Worm (Caenorhabditis elegans) whole organism, L1 larva: ENCODE data around the gene ech-5.

ENCODE experiments used
- C34B4.2 ChIP-seq: sonication (generic microtip); optimal IDR thresholded peaks from 2 replicates; lab custom pipeline; 2017; ENCODE audit warnings: mild to moderate bottlenecking, missing genetic modification characterization, missing compliant biosample characterization
- F16B12.6 ChIP-seq: fragments of 150-350 bp; optimal IDR thresholded peaks from 2 replicates; lab custom pipeline; 2014; ENCODE audit warnings: missing biosample characterization, missing genetic modification characterization
- aha-1 ChIP-seq: fragments of 150-350 bp; optimal IDR thresholded peaks from 2 replicates; lab custom pipeline; 2014; ENCODE audit warnings: missing biosample characterization, missing genetic modification characterization
- alr-1 ChIP-seq: fragments of 200-800 bp; sonication (Bioruptor generic); optimal IDR thresholded peaks from 2 replicates; lab custom pipeline; 2018; ENCODE audit warnings: borderline replicate concordance, mild to moderate bottlenecking, missing genetic modification characterization, missing compliant biosample characterization
- ceh-63 ChIP-seq: fragments of 200-800 bp; sonication (Bioruptor generic); optimal IDR thresholded peaks from 2 replicates; lab custom pipeline; 2018; ENCODE audit warnings: mild to moderate bottlenecking, missing genetic modification characterization, missing compliant biosample characterization
- ceh-82 ChIP-seq, 3 experiments: fragments of 150-350 bp in 1 of 3; sonication (generic microtip) in 2 of 3; optimal IDR thresholded peaks; 2 replicates each; lab custom pipeline; 2014 to 2017; ENCODE audit warnings: missing biosample characterization in 3 of 3, missing genetic modification characterization in 3 of 3
- ceh-90 ChIP-seq: sonication (generic microtip); optimal IDR thresholded peaks from 2 replicates; lab custom pipeline; 2016; ENCODE audit warnings: missing genetic modification characterization, missing compliant biosample characterization
- dsc-1 ChIP-seq: sonication (generic microtip); optimal IDR thresholded peaks from 2 replicates; lab custom pipeline; 2016; ENCODE audit warnings: mild to moderate bottlenecking, missing genetic modification characterization, missing compliant biosample characterization
- efl-1 ChIP-seq, 4 experiments: fragments of 150-350 bp; optimal IDR thresholded peaks in 3 of 4; peaks in 1 of 4; 1 replicate in 1 of 4; 2 replicates in 3 of 4; lab custom pipeline; 2014; ENCODE audit warnings: missing biosample characterization in 2 of 4, missing genetic modification characterization in 2 of 4, missing genetic modification reagents in 2 of 4
- efl-3 ChIP-seq: fragments of 200-800 bp; sonication (Bioruptor generic); optimal IDR thresholded peaks from 2 replicates; lab custom pipeline; 2018; ENCODE audit warnings: mild to moderate bottlenecking, missing genetic modification characterization, missing compliant biosample characterization
- egl-13 ChIP-seq: sonication (generic microtip); optimal IDR thresholded peaks from 2 replicates; lab custom pipeline; 2016; ENCODE audit warnings: missing genotype, missing genetic modification reagents, missing genetic modification characterization, missing compliant biosample characterization
- egl-27 ChIP-seq, 2 experiments: fragments of 150-350 bp in 1 of 2; sonication (generic microtip); optimal IDR thresholded peaks; 3 replicates each; lab custom pipeline; 2017 to 2018; ENCODE audit warnings: missing biosample characterization in 2 of 2, missing genetic modification characterization in 2 of 2, missing genetic modification reagents in 2 of 2
- fos-1 ChIP-seq: fragments of 150-350 bp; optimal IDR thresholded peaks from 2 replicates; lab custom pipeline; 2014; ENCODE audit warnings: missing biosample characterization, missing genetic modification characterization
- hlh-17 ChIP-seq: fragments of 200-800 bp; sonication (Bioruptor generic); optimal IDR thresholded peaks from 2 replicates; lab custom pipeline; 2018; ENCODE audit warnings: missing genetic modification characterization, mild to moderate bottlenecking, missing compliant biosample characterization, moderate library complexity, borderline replicate concordance
- hpl-2 ChIP-seq: fragments of 150-350 bp; optimal IDR thresholded peaks from 2 replicates; lab custom pipeline; 2014; ENCODE audit warnings: missing biosample characterization, missing genetic modification reagents, missing genetic modification characterization
- irx-1 ChIP-seq: sonication (generic microtip); optimal IDR thresholded peaks from 2 replicates; lab custom pipeline; 2016; ENCODE audit warnings: missing genetic modification characterization, missing compliant biosample characterization
- isw-1 ChIP-seq: fragments of 200-800 bp; sonication (Bioruptor generic); IDR thresholded peaks from 2 replicates; pipeline ENCODE4 v1.3.6; 2022; ENCODE audit warnings: missing genetic modification characterization, missing compliant biosample characterization
- jun-1 ChIP-seq: fragments of 150-350 bp; optimal IDR thresholded peaks from 2 replicates; lab custom pipeline; 2014; ENCODE audit warnings: missing biosample characterization, missing genetic modification reagents, missing genetic modification characterization
- mef-2 ChIP-seq: fragments of 150-350 bp; optimal IDR thresholded peaks from 2 replicates; lab custom pipeline; 2014; ENCODE audit warnings: missing biosample characterization, missing genetic modification characterization
- nhr-28 ChIP-seq: fragments of 150-350 bp; optimal IDR thresholded peaks from 2 replicates; lab custom pipeline; 2014; ENCODE audit warnings: missing biosample characterization, missing genetic modification characterization
- nhr-76 ChIP-seq: sonication (generic microtip); optimal IDR thresholded peaks from 2 replicates; lab custom pipeline; 2017; ENCODE audit warnings: missing biosample characterization, missing genetic modification characterization
- nhr-77 ChIP-seq: fragments of 150-350 bp; optimal IDR thresholded peaks from 2 replicates; lab custom pipeline; 2014; ENCODE audit warnings: missing biosample characterization, missing genetic modification characterization
- nhr-84 ChIP-seq: sonication (generic microtip); optimal IDR thresholded peaks from 2 replicates; lab custom pipeline; 2017; ENCODE audit warnings: missing biosample characterization, missing genetic modification characterization
- pax-3 ChIP-seq: fragments of 200-800 bp; sonication (Bioruptor generic); optimal IDR thresholded peaks from 2 replicates; lab custom pipeline; 2018; ENCODE audit warnings: mild to moderate bottlenecking, missing genetic modification characterization, moderate library complexity, missing compliant biosample characterization
- rnt-1 ChIP-seq: sonication (generic microtip); optimal IDR thresholded peaks from 2 replicates; lab custom pipeline; 2016; ENCODE audit warnings: mild to moderate bottlenecking, missing genetic modification characterization, moderate library complexity, missing compliant biosample characterization
- skn-1 ChIP-seq: fragments of 150-350 bp; optimal IDR thresholded peaks from 2 replicates; lab custom pipeline; 2014; ENCODE audit warnings: missing biosample characterization, missing genetic modification characterization
- snpc-4 ChIP-seq: fragments of 150-350 bp; optimal IDR thresholded peaks from 2 replicates; lab custom pipeline; 2014; ENCODE audit warnings: missing biosample characterization, missing genetic modification characterization
- snu-23 ChIP-seq: sonication (generic microtip); optimal IDR thresholded peaks from 2 replicates; lab custom pipeline; 2016; ENCODE audit warnings: missing genetic modification characterization, missing compliant biosample characterization
- sox-4 ChIP-seq: sonication (generic microtip); optimal IDR thresholded peaks from 2 replicates; lab custom pipeline; 2016; ENCODE audit warnings: missing genetic modification characterization, missing compliant biosample characterization
- swsn-7 ChIP-seq: sonication (generic microtip); optimal IDR thresholded peaks from 2 replicates; lab custom pipeline; 2016; ENCODE audit warnings: missing genetic modification characterization, missing compliant biosample characterization
- tbx-2 ChIP-seq: sonication (generic microtip); optimal IDR thresholded peaks from 2 replicates; lab custom pipeline; 2016; ENCODE audit warnings: missing genetic modification characterization, missing compliant biosample characterization
- unc-130 ChIP-seq: fragments of 150-350 bp; optimal IDR thresholded peaks from 2 replicates; lab custom pipeline; 2017; ENCODE audit warnings: missing biosample characterization, missing genetic modification characterization, inconsistent platforms
- unc-62 ChIP-seq: fragments of 150-350 bp; optimal IDR thresholded peaks from 2 replicates; lab custom pipeline; 2014; ENCODE audit warnings: missing biosample characterization, missing genetic modification reagents, missing genetic modification characterization
- xbp-1 ChIP-seq: sonication (generic microtip); optimal IDR thresholded peaks from 2 replicates; lab custom pipeline; 2016; ENCODE audit warnings: missing genetic modification characterization, missing compliant biosample characterization
- ztf-11 ChIP-seq, 2 experiments: sonication (generic microtip); optimal IDR thresholded peaks; 2 replicates each; lab custom pipeline; 2016 to 2017; ENCODE audit warnings: missing genetic modification characterization in 2 of 2, missing biosample characterization in 1 of 2, missing compliant biosample characterization in 1 of 2

ech-5 gene

ce11 chrIV:787755-788154 lies 9.1 kb upstream of the ech-5 start, which contains the start of gene F56B3.6:
F56B3.6 (plus strand) TSS chrIV:788055.
- TF ChIP-seq isw-1 (no peak), xbp-1 (no peak), hlh-17 (GFP tag; lab: Kevin White, UChicago) (no peak), irx-1 (no peak), pax-3 (tag; lab: Kevin White, UChicago) (no peak), swsn-7 (tag; lab: Kevin White, UChicago) (no peak)

DNA sequence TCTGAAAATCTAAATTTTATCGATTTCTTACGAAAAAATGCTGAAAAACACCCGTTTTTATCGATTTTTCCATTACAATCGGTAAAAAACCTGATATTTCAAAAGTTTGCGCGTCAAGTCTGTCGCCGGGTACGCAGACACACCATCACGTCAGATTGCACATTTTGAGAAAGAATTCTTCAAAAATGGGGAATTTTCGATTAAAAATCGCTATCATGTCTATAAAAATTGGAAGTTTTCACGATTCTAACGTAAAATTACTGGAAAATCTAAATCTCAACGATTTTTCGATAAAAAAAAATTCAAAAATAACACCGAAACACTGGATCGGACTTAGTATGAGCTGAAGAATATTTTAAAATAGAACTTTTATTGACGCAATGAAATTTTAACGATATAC lies 2.5 kb upstream of the ech-5 start, which contains the start of gene F56B3.4:
TSS of gene F56B3.4 (minus strand) at position 1 of the 400 bp plus-strand sequence.
- TF ChIP-seq F16B12.6 (peak; percentile 7), egl-13 (tag; lab: Kevin White, UChicago) (no peak), hlh-17 (GFP tag; lab: Kevin White, UChicago) (no peak), fos-1 (tag; lab: Kevin White, UChicago) (no peak), unc-130 (no peak), pax-3 (tag; lab: Kevin White, UChicago) (no peak), efl-1 (optimal IDR thresholded peaks at IDR 0.05; lab: Kevin White, UChicago) (peak in 1 of 2 experiments; percentile 41), efl-1 (GFP tag; optimal IDR thresholded peaks at IDR 0.05 in 1 of 2; lab: Kevin White, UChicago) (no peak), sox-4 (tag; lab: Kevin White, UChicago) (no peak), jun-1 (tag; lab: Kevin White, UChicago) (no peak), mef-2 (tag; lab: Kevin White, UChicago) (no peak)

DNA sequence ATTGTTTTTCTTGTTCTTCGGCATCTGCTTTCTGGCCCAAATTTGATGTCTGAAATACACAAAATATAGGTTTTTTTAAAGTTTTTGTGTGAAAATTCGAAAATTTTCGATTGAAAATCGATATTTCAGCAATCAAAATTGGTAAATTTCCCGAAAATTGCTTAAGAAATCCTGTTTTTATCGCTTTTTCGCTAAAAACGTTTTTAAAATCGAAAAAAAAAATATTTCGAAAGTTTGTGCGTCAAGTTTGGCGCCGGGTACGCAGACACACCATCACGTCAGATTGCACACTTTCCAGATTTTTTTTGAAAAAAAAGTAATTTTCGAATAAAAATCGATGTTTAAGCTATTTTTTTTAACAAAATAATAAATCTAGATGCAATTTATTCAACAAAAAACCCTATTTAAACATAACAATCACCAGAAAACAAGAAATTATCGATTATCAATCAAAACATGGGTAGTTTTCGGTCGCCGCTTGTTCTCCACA lies 1.4 kb upstream of the ech-5 start, which contains the start of gene skr-18:
TSS of gene skr-18 (minus strand) at position 51 of the 490 bp plus-strand sequence.
- TF ChIP-seq efl-1 (optimal IDR thresholded peaks at IDR 0.05; lab: Kevin White, UChicago) (peak; percentile 9 to 22), efl-1 (GFP tag; optimal IDR thresholded peaks at IDR 0.05 in 1 of 2; lab: Kevin White, UChicago) (peak in 1 of 2 experiments; percentile 26), F16B12.6 (peak; percentile 58), skn-1 (tag; lab: Kevin White, UChicago) (no peak)

DNA sequence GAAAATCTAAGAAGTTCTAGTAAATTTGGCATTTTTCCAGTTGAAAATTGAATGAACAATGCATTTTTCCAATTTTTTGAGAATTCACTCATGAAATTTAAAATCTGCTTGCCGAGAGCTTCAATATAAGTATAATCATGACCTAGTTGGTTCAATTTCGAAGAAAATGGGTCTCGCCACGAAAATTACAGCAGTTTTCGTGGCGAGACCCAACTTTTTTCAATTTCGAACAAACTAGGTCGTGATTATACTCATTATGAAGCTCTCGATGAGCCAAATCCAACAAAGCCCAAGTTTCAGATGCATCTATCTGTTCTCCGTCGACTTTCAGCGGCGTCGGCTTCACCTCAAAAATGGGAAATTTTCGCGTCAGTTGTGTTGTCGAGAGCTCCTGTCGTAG lies 3.7 kb downstream of the ech-5 start, which contains the start of gene mrpl-46:
TSS of gene mrpl-46 (plus strand) at position 301 of the 400 bp plus-strand sequence.
- no peak for TF ChIP-seq F16B12.6
- TF ChIP-seq nhr-28 = no peak
- TF ChIP-seq hpl-2 = no peak
- TF ChIP-seq xbp-1 = no peak
- no peak for TF ChIP-seq egl-13 (tag; lab: Kevin White, UChicago)
- no peak for TF ChIP-seq aha-1
- no peak for TF ChIP-seq tbx-2 (tag; lab: Kevin White, UChicago)
- no peak for TF ChIP-seq nhr-77
- no peak for TF ChIP-seq ceh-90 (tag; lab: Kevin White, UChicago)
- no peak for TF ChIP-seq ceh-63
- no peak for TF ChIP-seq unc-62 (GFP tag; lab: Kevin White, UChicago)
- TF ChIP-seq nhr-76 (tag; lab: Kevin White, UChicago) = no peak
- no peak for TF ChIP-seq C34B4.2
- no peak for TF ChIP-seq pax-3 (tag; lab: Kevin White, UChicago)

DNA sequence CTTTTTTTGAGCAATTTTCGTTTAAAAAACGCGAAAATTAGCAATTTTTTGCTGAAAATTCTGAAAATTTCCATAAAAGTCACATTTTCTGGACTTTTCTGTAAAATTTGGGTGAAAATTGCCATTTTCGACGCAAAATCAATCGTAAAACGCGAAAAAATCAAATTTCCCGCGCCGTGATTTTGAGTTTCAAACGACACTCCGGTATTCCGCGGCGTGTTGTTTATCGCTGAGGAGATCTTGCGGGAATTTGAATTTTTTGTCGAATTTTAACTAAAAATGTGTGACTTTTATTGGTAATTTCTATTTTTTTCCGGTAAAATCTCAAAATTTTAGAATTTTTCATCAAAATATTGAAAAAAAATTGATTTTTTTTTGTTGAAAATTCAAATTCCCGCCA lies 4.3 kb downstream of the ech-5 start:
- TF ChIP-seq pax-3 (tag; lab: Kevin White, UChicago) = no peak
- TF ChIP-seq snpc-4 (tag; lab: Kevin White, UChicago) = no peak
- no peak for TF ChIP-seq alr-1 (tag; lab: Kevin White, UChicago)
- TF ChIP-seq rnt-1 (tag; lab: Kevin White, UChicago) = no peak
- no peak for TF ChIP-seq efl-1 (optimal IDR thresholded peaks at IDR 0.05; lab: Kevin White, UChicago)
- no peak for TF ChIP-seq efl-1 (GFP tag; optimal IDR thresholded peaks at IDR 0.05 in 1 of 2; lab: Kevin White, UChicago)
- no peak for TF ChIP-seq efl-3 (GFP tag; lab: Kevin White, UChicago)
- TF ChIP-seq egl-27 (tag; optimal IDR thresholded peaks at IDR 0.05; lab: Kevin White, UChicago) = no peak
- TF ChIP-seq ztf-11 (tag; optimal IDR thresholded peaks at IDR 0.05; lab: Kevin White, UChicago) = no peak
- no peak for TF ChIP-seq ceh-82 (tag; optimal IDR thresholded peaks at IDR 0.05; lab: Kevin White, UChicago)
- TF ChIP-seq snu-23 (GFP tag; lab: Kevin White, UChicago) = no peak
- TF ChIP-seq nhr-84 (tag; lab: Kevin White, UChicago) = no peak
- TF ChIP-seq nhr-76 (tag; lab: Kevin White, UChicago) = no peak
- TF ChIP-seq isw-1 = no peak
- TF ChIP-seq dsc-1 (tag; lab: Kevin White, UChicago) = no peak
- TF ChIP-seq, all 84 proteins: peak for 0
